Worm (Caenorhabditis elegans) whole organism, L3 larva: Measurements from ENCODE around the gene srx-13.

Experiments
- ZK546.5 ChIP-seq: sonication (generic microtip); optimal IDR thresholded peaks from 2 replicates; lab custom pipeline; 2017; ENCODE audit warnings: missing biosample characterization, missing genetic modification characterization
- ceh-16 ChIP-seq: sonication (generic microtip); optimal IDR thresholded peaks from 2 replicates; lab custom pipeline; 2017; ENCODE audit warnings: missing biosample characterization, missing genetic modification characterization
- ceh-28 ChIP-seq: fragments of 150-350 bp; optimal IDR thresholded peaks from 2 replicates; lab custom pipeline; 2014; ENCODE audit warnings: missing biosample characterization, missing genetic modification reagents, missing genetic modification characterization
- ceh-82 ChIP-seq: fragments of 150-350 bp; optimal IDR thresholded peaks from 2 replicates; lab custom pipeline; 2014; ENCODE audit warnings: missing biosample characterization, missing genetic modification characterization
- ceh-9 ChIP-seq: sonication (generic microtip); optimal IDR thresholded peaks from 2 replicates; lab custom pipeline; 2018; ENCODE audit warnings: missing biosample characterization, missing genetic modification characterization
- daf-12 ChIP-seq: fragments of 150-350 bp; optimal IDR thresholded peaks from 2 replicates; lab custom pipeline; 2014; ENCODE audit warnings: missing biosample characterization, missing genetic modification reagents, missing genetic modification characterization
- egl-27 ChIP-seq: sonication (generic microtip); optimal IDR thresholded peaks from 4 replicates; lab custom pipeline; 2017; ENCODE audit warnings: missing biosample characterization, missing genetic modification reagents, missing genetic modification characterization
- egl-5 ChIP-seq: fragments of 150-350 bp; optimal IDR thresholded peaks from 2 replicates; lab custom pipeline; 2017; ENCODE audit warnings: missing biosample characterization, missing genetic modification reagents, missing genetic modification characterization, inconsistent platforms
- elt-2 ChIP-seq: sonication (generic microtip); optimal IDR thresholded peaks from 2 replicates; lab custom pipeline; 2016; ENCODE audit warnings: missing genetic modification reagents, mild to moderate bottlenecking, missing genetic modification characterization, missing compliant biosample characterization
- elt-3 ChIP-seq, 3 experiments: fragments of 150-350 bp in 1 of 3; sonication (generic microtip) in 2 of 3; optimal IDR thresholded peaks; 2 replicates in 2 of 3; 4 replicates in 1 of 3; lab custom pipeline; 2014 to 2017; ENCODE audit warnings: missing biosample characterization in 3 of 3, missing genetic modification characterization in 3 of 3
- eor-1 ChIP-seq, 2 experiments: fragments of 150-350 bp; optimal IDR thresholded peaks; 2 replicates each; lab custom pipeline; 2014 to 2018; ENCODE audit warnings: missing biosample characterization in 2 of 2, missing genetic modification characterization in 2 of 2
- fkh-10 ChIP-seq: sonication (generic microtip); optimal IDR thresholded peaks from 2 replicates; lab custom pipeline; 2017; ENCODE audit warnings: missing biosample characterization, missing genetic modification reagents, missing genetic modification characterization
- fkh-2 ChIP-seq: fragments of 150-350 bp; optimal IDR thresholded peaks from 2 replicates; lab custom pipeline; 2014; ENCODE audit warnings: missing biosample characterization, missing genetic modification reagents, missing genetic modification characterization
- fos-1 ChIP-seq: fragments of 150-350 bp; optimal IDR thresholded peaks from 2 replicates; lab custom pipeline; 2014; ENCODE audit warnings: missing biosample characterization, missing genetic modification characterization
- hmg-11 ChIP-seq: sonication (generic microtip); optimal IDR thresholded peaks from 2 replicates; lab custom pipeline; 2016; ENCODE audit warnings: missing genetic modification characterization, missing compliant biosample characterization
- jun-1 ChIP-seq: fragments of 150-350 bp; optimal IDR thresholded peaks from 2 replicates; lab custom pipeline; 2014; ENCODE audit warnings: missing biosample characterization, missing genetic modification reagents, missing genetic modification characterization
- lin-15B ChIP-seq: fragments of 150-350 bp; optimal IDR thresholded peaks from 2 replicates; lab custom pipeline; 2014; ENCODE audit warnings: missing biosample characterization, missing genetic modification characterization
- lin-39 ChIP-seq: fragments of 150-350 bp; optimal IDR thresholded peaks from 2 replicates; lab custom pipeline; 2018; ENCODE audit warnings: missing biosample characterization, missing genetic modification reagents, missing genetic modification characterization
- mdl-1 ChIP-seq: fragments of 150-350 bp; optimal IDR thresholded peaks from 2 replicates; lab custom pipeline; 2014; ENCODE audit warnings: missing biosample characterization, missing genetic modification characterization
- nfya-1 ChIP-seq: sonication (generic microtip); optimal IDR thresholded peaks from 2 replicates; lab custom pipeline; 2017; ENCODE audit warnings: missing genetic modification characterization, mild to moderate bottlenecking, missing compliant biosample characterization, antibody characterized with exemption, moderate library complexity; ENCODE audit not compliant: insufficient read depth
- nhr-23 ChIP-seq: fragments of 150-350 bp; optimal IDR thresholded peaks from 2 replicates; lab custom pipeline; 2014; ENCODE audit warnings: missing biosample characterization, missing genetic modification reagents, missing genetic modification characterization
- nhr-25 ChIP-seq: sonication (generic microtip); optimal IDR thresholded peaks from 2 replicates; lab custom pipeline; 2017; ENCODE audit warnings: missing biosample characterization, missing genetic modification characterization
- nhr-28 ChIP-seq: fragments of 150-350 bp; optimal IDR thresholded peaks from 2 replicates; lab custom pipeline; 2014; ENCODE audit warnings: missing biosample characterization, missing genetic modification characterization
- nhr-43 ChIP-seq: sonication (generic microtip); optimal IDR thresholded peaks from 2 replicates; lab custom pipeline; 2016; ENCODE audit warnings: mild to moderate bottlenecking, missing genetic modification characterization, missing compliant biosample characterization; ENCODE audit not compliant: poor library complexity, severe bottlenecking
- nhr-77 ChIP-seq: fragments of 150-350 bp; optimal IDR thresholded peaks from 2 replicates; lab custom pipeline; 2014; ENCODE audit warnings: missing biosample characterization, missing genetic modification characterization
- skn-1 ChIP-seq: fragments of 150-350 bp; optimal IDR thresholded peaks from 2 replicates; lab custom pipeline; 2014; ENCODE audit warnings: missing biosample characterization, missing genetic modification characterization
- snpc-4 ChIP-seq: fragments of 150-350 bp; optimal IDR thresholded peaks from 2 replicates; lab custom pipeline; 2014; ENCODE audit warnings: missing biosample characterization, missing genetic modification characterization
- tbx-2 ChIP-seq: sonication (generic microtip); optimal IDR thresholded peaks from 2 replicates; lab custom pipeline; 2016; ENCODE audit warnings: mild to moderate bottlenecking, missing genetic modification characterization, missing compliant biosample characterization
- unc-62 ChIP-seq: fragments of 150-350 bp; sonication (generic microtip); optimal IDR thresholded peaks from 4 replicates; lab custom pipeline; 2014; ENCODE audit warnings: missing biosample characterization, missing genetic modification reagents, missing genetic modification characterization
- zag-1 ChIP-seq: fragments of 150-350 bp; optimal IDR thresholded peaks from 2 replicates; lab custom pipeline; 2014; ENCODE audit warnings: missing biosample characterization, missing genetic modification characterization
- ztf-11 ChIP-seq: fragments of 150-350 bp; optimal IDR thresholded peaks from 2 replicates; lab custom pipeline; 2014; ENCODE audit warnings: missing biosample characterization, missing genetic modification characterization

Gene srx-13

DNA sequence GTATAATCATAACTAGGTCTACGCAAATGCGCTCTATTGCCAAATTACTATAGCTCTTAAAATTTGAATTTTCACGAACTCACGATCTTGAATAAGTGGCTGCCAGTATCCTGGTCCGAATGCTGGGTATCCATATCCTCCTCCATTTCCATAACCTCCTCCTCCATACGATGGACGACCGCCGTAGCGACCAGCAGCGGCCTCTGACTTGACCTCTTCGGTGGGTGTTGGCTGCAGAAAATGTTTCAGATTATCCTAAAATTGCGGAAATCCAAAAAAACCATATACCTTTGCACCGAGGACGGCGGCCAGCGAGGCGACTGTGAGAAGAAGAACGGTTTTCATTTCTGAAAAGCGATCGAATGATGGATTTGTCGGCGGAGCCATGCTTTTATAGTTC is 6.3 kb upstream of the srx-13 start, which contains the start of gene perm-4:
TSS of gene perm-4 (minus strand) at position 367 of the 400 bp plus-strand sequence.
- TF ChIP-seq daf-12 (tag; lab: Kevin White, UChicago), result no peak
- TF ChIP-seq nfya-1 (tag; lab: Kevin White, UChicago), result no peak
- no peak for TF ChIP-seq nhr-43 (tag; lab: Kevin White, UChicago)

- TF ChIP-seq lin-15B (tag; lab: Kevin White, UChicago), result no peak
- TF ChIP-seq elt-2 (tag; lab: Kevin White, UChicago), result no peak
- TF ChIP-seq tbx-2 (tag; lab: Kevin White, UChicago), result no peak
- TF ChIP-seq nhr-23 (tag; lab: Kevin White, UChicago), result no peak
- no peak for TF ChIP-seq snpc-4 (tag; lab: Kevin White, UChicago)
- no peak for TF ChIP-seq mdl-1 (tag; lab: Kevin White, UChicago)
- TF ChIP-seq ceh-28 (tag; lab: Kevin White, UChicago), result no peak
- TF ChIP-seq skn-1 (tag; lab: Kevin White, UChicago), result no peak
- no peak for TF ChIP-seq egl-5 (tag; lab: Kevin White, UChicago)
Measured at ce11 chrIV:1123357-1123756, 4.9 kb upstream of the srx-13 start.

ce11 chrIV:1121511-1121910 is 3.0 kb upstream of the srx-13 start:
- TF ChIP-seq mdl-1 (tag; lab: Kevin White, UChicago), result no peak
- TF ChIP-seq skn-1 (tag; lab: Kevin White, UChicago), result no peak
- TF ChIP-seq nhr-28, result no peak
- TF ChIP-seq egl-5 (tag; lab: Kevin White, UChicago), result no peak
- TF ChIP-seq ceh-16 (tag; lab: Kevin White, UChicago), result no peak
- no peak for TF ChIP-seq unc-62 (GFP tag; lab: Kevin White, UChicago)
- no peak for TF ChIP-seq fkh-2 (tag; lab: Kevin White, UChicago)
- no peak for TF ChIP-seq eor-1 (tag; optimal IDR thresholded peaks at IDR 0.05; lab: Kevin White, UChicago)
- TF ChIP-seq tbx-2 (tag; lab: Kevin White, UChicago), result no peak

DNA sequence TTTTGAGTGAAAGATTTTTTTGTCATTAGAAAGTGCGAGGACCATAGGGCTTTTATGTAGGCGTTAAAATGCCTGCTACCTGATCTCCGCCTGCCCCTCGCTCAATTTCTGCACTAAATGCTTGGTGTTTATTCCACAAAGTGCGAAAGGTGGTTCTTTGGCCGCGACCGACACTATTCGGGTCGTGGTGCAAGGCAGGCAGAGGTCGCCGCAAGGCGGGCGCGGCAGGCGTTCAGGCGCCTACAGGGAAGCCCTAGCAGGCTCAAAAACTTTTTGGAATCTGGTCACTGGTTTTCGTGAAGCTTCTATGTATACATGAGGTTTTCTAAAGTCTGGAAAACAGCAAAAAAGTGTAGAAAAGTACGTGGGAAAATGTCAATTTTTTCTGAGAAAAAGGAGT is 2.4 kb upstream of the srx-13 start:
- no peak for TF ChIP-seq hmg-11 (tag; lab: Kevin White, UChicago)
- TF ChIP-seq fkh-2 (tag; lab: Kevin White, UChicago), result no peak

DNA sequence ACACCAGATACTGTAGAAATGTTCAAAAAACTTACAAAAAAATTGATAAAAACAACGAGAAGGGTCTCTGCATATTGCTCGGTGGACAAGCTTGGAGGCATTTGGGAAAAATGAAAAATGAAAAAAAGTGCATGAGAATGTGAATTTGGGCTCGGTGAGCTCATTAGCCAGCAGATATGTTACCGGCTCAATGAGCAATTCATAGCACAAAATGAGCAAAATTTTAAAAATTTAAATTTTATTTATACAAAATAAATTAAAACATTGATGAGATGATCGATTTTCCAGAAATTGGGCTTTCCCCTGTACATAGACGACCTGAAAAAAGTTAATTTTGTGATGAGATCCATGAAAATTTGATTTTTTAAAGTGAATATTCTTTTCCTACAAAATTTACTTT is 4.8 kb downstream of the srx-13 start, which contains the start of gene srx-14:
TSS of gene srx-14 (minus strand) at position 101 of the 400 bp plus-strand sequence.
- TF ChIP-seq ztf-11 (tag; lab: Kevin White, UChicago) (no peak), fkh-2 (tag; lab: Kevin White, UChicago) (no peak), elt-2 (tag; lab: Kevin White, UChicago) (no peak), jun-1 (tag; lab: Kevin White, UChicago) (no peak), ceh-9 (no peak), zag-1 (tag; lab: Kevin White, UChicago) (no peak), ceh-82 (tag; lab: Kevin White, UChicago) (no peak), ZK546.5 (tag; lab: Kevin White, UChicago) (no peak)

ce11 chrIV:1110999-1111398 is 7.5 kb downstream of the srx-13 start:
- TF ChIP-seq ceh-28 (tag; lab: Kevin White, UChicago), result no peak
- TF ChIP-seq nhr-77 (tag; lab: Kevin White, UChicago), result no peak
- no peak for TF ChIP-seq egl-5 (tag; lab: Kevin White, UChicago)
- TF ChIP-seq fos-1 (tag; lab: Kevin White, UChicago), result no peak
- no peak for TF ChIP-seq fkh-10 (GFP tag; lab: Kevin White, UChicago)
- TF ChIP-seq tbx-2 (tag; lab: Kevin White, UChicago), result no peak
- TF ChIP-seq egl-27 (tag; lab: Kevin White, UChicago), result no peak
- no peak for TF ChIP-seq elt-3 (tag; optimal IDR thresholded peaks at IDR 0.05; lab: Kevin White, UChicago)

DNA sequence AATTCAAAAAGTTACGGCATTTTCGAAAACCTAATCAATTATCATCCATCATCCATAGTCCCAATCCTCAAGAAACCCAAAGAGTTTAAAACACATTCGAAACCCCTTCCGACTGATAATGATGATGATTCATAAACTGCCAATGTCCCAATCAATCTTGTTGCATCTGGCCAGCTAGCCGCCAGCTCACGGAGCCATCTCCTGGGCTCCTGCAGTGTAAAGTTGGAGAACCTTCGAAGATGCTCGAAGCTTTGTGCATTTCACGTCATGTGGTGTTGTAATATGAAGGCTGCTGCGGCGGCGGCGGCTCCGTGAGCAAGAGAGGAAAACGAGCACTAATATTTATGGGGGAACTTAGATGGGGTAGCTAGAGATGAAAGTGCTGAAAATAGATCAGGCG is 10.4 kb downstream of the srx-13 start:
- TF ChIP-seq egl-5 (tag; lab: Kevin White, UChicago), result peak; percentile 29
- no peak for TF ChIP-seq lin-15B (tag; lab: Kevin White, UChicago)
- peak; percentile 78 for TF ChIP-seq lin-39 (tag; lab: Kevin White, UChicago)
- TF ChIP-seq nhr-25 (tag; lab: Kevin White, UChicago), result no peak
